Worm (Caenorhabditis elegans) whole organism, mixed stage, embryonic: ENCODE measurements around the gene Y54E2A.10.

ENCODE experiments used
- blmp-1 ChIP-seq: fragments of 150-350 bp; optimal IDR thresholded peaks from 2 replicates; lab custom pipeline; 2014; ENCODE audit warnings: missing biosample characterization, missing genetic modification characterization
- ceh-83 ChIP-seq: fragments of 200-800 bp; sonication (Bioruptor generic); optimal IDR thresholded peaks from 2 replicates; lab custom pipeline; 2018; ENCODE audit warnings: mild to moderate bottlenecking, missing genetic modification characterization, missing compliant biosample characterization
- lsy-2 ChIP-seq: fragments of 150-350 bp; optimal IDR thresholded peaks from 2 replicates; lab custom pipeline; 2014; ENCODE audit warnings: missing biosample characterization, missing genetic modification characterization
- nhr-12 ChIP-seq: fragments of 150-350 bp; optimal IDR thresholded peaks from 2 replicates; lab custom pipeline; 2014; ENCODE audit warnings: missing biosample characterization, missing genetic modification characterization
- nhr-28 ChIP-seq: fragments of 150-350 bp; optimal IDR thresholded peaks from 2 replicates; lab custom pipeline; 2014; ENCODE audit warnings: missing biosample characterization, missing genetic modification characterization
- nhr-76 ChIP-seq: sonication (generic microtip); optimal IDR thresholded peaks from 2 replicates; lab custom pipeline; 2017; ENCODE audit warnings: missing biosample characterization, missing genetic modification characterization
- pha-4 ChIP-seq: fragments of 150-350 bp; optimal IDR thresholded peaks from 2 replicates; lab custom pipeline; 2018; ENCODE audit warnings: missing biosample characterization, missing genetic modification reagents, missing genetic modification characterization
- sptf-1 ChIP-seq: sonication (generic microtip); optimal IDR thresholded peaks from 2 replicates; lab custom pipeline; 2017; ENCODE audit warnings: mild to moderate bottlenecking, missing genetic modification characterization, moderate library complexity, missing compliant biosample characterization
- unc-39 ChIP-seq: fragments of 150-350 bp; optimal IDR thresholded peaks from 2 replicates; lab custom pipeline; 2014; ENCODE audit warnings: missing biosample characterization, missing genetic modification characterization
- unc-62 ChIP-seq: fragments of 150-350 bp; optimal IDR thresholded peaks from 2 replicates; lab custom pipeline; 2014; ENCODE audit warnings: missing biosample characterization, missing genetic modification reagents, missing genetic modification characterization

DNA sequence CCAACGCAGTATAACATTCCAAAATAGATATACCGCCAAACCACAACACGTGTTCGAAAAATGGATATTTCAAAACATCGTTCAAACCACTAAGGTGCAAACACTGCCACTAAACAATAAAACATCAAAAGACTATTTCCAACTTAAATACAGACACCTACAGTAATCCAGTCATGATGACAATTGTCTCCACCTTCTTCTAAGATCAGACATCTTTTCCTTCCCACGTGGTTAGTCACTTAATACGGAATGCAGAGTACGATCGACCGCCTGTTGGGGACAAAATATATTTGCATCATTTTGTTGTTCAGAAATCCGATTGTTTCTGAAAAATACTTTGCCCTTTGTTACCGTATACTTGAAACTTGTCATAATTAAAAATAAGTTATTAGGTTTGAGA lies 50.4 kb downstream of the Y54E2A.10 start:
- TF ChIP-seq blmp-1 (tag; lab: Kevin White, UChicago) (no peak), unc-62 (GFP tag; lab: Kevin White, UChicago) (no peak), nhr-12 (no peak), nhr-28 (tag; lab: Kevin White, UChicago) (no peak), lsy-2 (tag; lab: Kevin White, UChicago) (no peak), nhr-76 (tag; lab: Kevin White, UChicago) (no peak), unc-39 (tag; lab: Kevin White, UChicago) (no peak), pha-4 (no peak), sptf-1 (tag; lab: Kevin White, UChicago) (no peak), ceh-83 (GFP tag; lab: Kevin White, UChicago) (no peak)
